Fruit fly (Drosophila melanogaster) whole organism, embryonic: ENCODE results near the gene CG1703.

Experiments
- BEAF-32 ChIP-seq: fragments of 200-800 bp; sonication (Bioruptor generic); optimal IDR thresholded peaks from 3 replicates; lab custom pipeline; 2017; ENCODE audit warnings: missing biosample characterization, missing genetic modification characterization, mild to moderate bottlenecking, moderate library complexity, missing genetic modification reagents
- C15 ChIP-seq: fragments of 200-800 bp; sonication (Bioruptor generic); IDR thresholded peaks from 3 replicates; pipeline ENCODE4 v1.3.6; 2022; ENCODE audit warnings: missing biosample characterization, missing genetic modification characterization
- CG10654 ChIP-seq: fragments of 200-800 bp; sonication (Bioruptor generic); optimal IDR thresholded peaks from 2 replicates; lab custom pipeline; 2016; ENCODE audit warnings: missing biosample characterization, missing genetic modification characterization
- CG12744 ChIP-seq: fragments of 200-800 bp; sonication (Bioruptor generic); optimal IDR thresholded peaks from 2 replicates; lab custom pipeline; 2016; ENCODE audit warnings: missing biosample characterization, missing genetic modification characterization
- CG12942 ChIP-seq: fragments of 200-800 bp; sonication (Bioruptor generic); optimal IDR thresholded peaks from 3 replicates; lab custom pipeline; 2016; ENCODE audit warnings: missing biosample characterization, missing genetic modification characterization
- CG13424 ChIP-seq: fragments of 200-800 bp; sonication (Bioruptor generic); optimal IDR thresholded peaks from 2 replicates; lab custom pipeline; 2019; ENCODE audit warnings: missing biosample characterization, mild to moderate bottlenecking, missing genetic modification characterization, moderate library complexity
- CG14050 ChIP-seq: fragments of 200-800 bp; sonication (Bioruptor generic); IDR thresholded peaks from 3 replicates; pipeline ENCODE4 v1.3.6; 2022; ENCODE audit warnings: missing biosample characterization, missing genetic modification characterization
- CG16815 ChIP-seq: fragments of 200-800 bp; sonication (Bioruptor generic); optimal IDR thresholded peaks from 3 replicates; lab custom pipeline; 2017; ENCODE audit warnings: missing biosample characterization, mild to moderate bottlenecking, missing genetic modification characterization
- CG17186 ChIP-seq: fragments of 200-800 bp; sonication (Bioruptor generic); optimal IDR thresholded peaks from 3 replicates; lab custom pipeline; 2017; ENCODE audit warnings: missing biosample characterization, missing genetic modification reagents, missing genetic modification characterization
- CG2116 ChIP-seq: fragments of 200-800 bp; sonication (Bioruptor generic); optimal IDR thresholded peaks from 3 replicates; lab custom pipeline; 2018; ENCODE audit warnings: missing biosample characterization, mild to moderate bottlenecking, missing genetic modification characterization
- CG2120 ChIP-seq: fragments of 200-800 bp; sonication (Bioruptor generic); optimal IDR thresholded peaks from 3 replicates; lab custom pipeline; 2016; ENCODE audit warnings: missing biosample characterization, missing genetic modification characterization
- CG3281 ChIP-seq: fragments of 200-800 bp; sonication (Bioruptor generic); optimal IDR thresholded peaks from 3 replicates; lab custom pipeline; 2017; ENCODE audit warnings: missing biosample characterization, mild to moderate bottlenecking, missing genetic modification characterization
- CG7928 ChIP-seq: fragments of 200-800 bp; sonication (Bioruptor generic); optimal IDR thresholded peaks from 2 replicates; lab custom pipeline; 2017; ENCODE audit warnings: missing biosample characterization, mild to moderate bottlenecking, missing genetic modification characterization
- CG9609 ChIP-seq: fragments of 200-800 bp; sonication (Bioruptor generic); optimal IDR thresholded peaks from 3 replicates; lab custom pipeline; 2016; ENCODE audit warnings: missing biosample characterization, missing genetic modification characterization
- CG9876 ChIP-seq: fragments of 200-800 bp; sonication (Bioruptor generic); optimal IDR thresholded peaks from 2 replicates; lab custom pipeline; 2016; ENCODE audit warnings: missing biosample characterization, missing genetic modification characterization
- D19B ChIP-seq: fragments of 200-800 bp; sonication (Bioruptor generic); optimal IDR thresholded peaks from 2 replicates; lab custom pipeline; 2017; ENCODE audit warnings: missing biosample characterization, mild to moderate bottlenecking, missing genetic modification characterization
- Dll ChIP-seq: fragments of 200-800 bp; sonication (Bioruptor generic); IDR thresholded peaks from 4 replicates; pipeline ENCODE4 v1.3.6; 2022; ENCODE audit warnings: missing biosample characterization, missing genetic modification characterization; ENCODE audit not compliant: partially characterized antibody
- Doc3 ChIP-seq: fragments of 200-800 bp; sonication (Bioruptor generic); IDR thresholded peaks from 3 replicates; pipeline ENCODE4 v1.3.6; 2022; ENCODE audit warnings: missing biosample characterization, missing genetic modification characterization; ENCODE audit not compliant: partially characterized antibody
- Dp ChIP-seq: fragments of 200-800 bp; sonication (Bioruptor generic); optimal IDR thresholded peaks from 2 replicates; lab custom pipeline; 2018; ENCODE audit warnings: missing biosample characterization, mild to moderate bottlenecking, missing genetic modification characterization, moderate library complexity
- Dref ChIP-seq: fragments of 200-800 bp; sonication (Bioruptor generic); IDR thresholded peaks from 2 replicates; pipeline ENCODE4 v1.3.6; 2022; ENCODE audit warnings: missing biosample characterization, missing genetic modification characterization
- Drgx ChIP-seq: fragments of 200-800 bp; sonication (Bioruptor generic); IDR thresholded peaks from 2 replicates; pipeline ENCODE4 v1.3.6; 2022; ENCODE audit warnings: missing biosample characterization, missing genetic modification characterization
- Eip74EF ChIP-seq, 2 experiments: fragments of 200-800 bp in 1 of 2; fragments of >200 bp in 1 of 2; sonication (Bioruptor generic) in 1 of 2; optimal IDR thresholded peaks; 2 replicates each; lab custom pipeline; 2017 to 2019; ENCODE audit warnings: missing biosample characterization in 2 of 2, missing genetic modification characterization in 2 of 2, mild to moderate bottlenecking in 1 of 2, moderate library complexity in 1 of 2
- Hr3 ChIP-seq: fragments of 200-800 bp; sonication (Bioruptor generic); optimal IDR thresholded peaks from 3 replicates; lab custom pipeline; 2016; ENCODE audit warnings: missing biosample characterization, missing genetic modification characterization
- Hsf ChIP-seq: fragments of 200-800 bp; sonication (Bioruptor generic); optimal IDR thresholded peaks from 3 replicates; lab custom pipeline; 2016; ENCODE audit warnings: missing biosample characterization, missing genetic modification characterization
- MBD-R2 ChIP-seq: fragments of 200-800 bp; sonication (Bioruptor generic); IDR thresholded peaks from 2 replicates; pipeline ENCODE4 v1.3.6; 2022; ENCODE audit warnings: missing biosample characterization, missing genetic modification characterization
- NFAT ChIP-seq: fragments of 200-800 bp; sonication (Bioruptor generic); IDR thresholded peaks from 2 replicates; pipeline ENCODE4 v1.3.6; 2022; ENCODE audit warnings: missing biosample characterization, missing genetic modification characterization
- Nf-YA ChIP-seq: fragments of 200-800 bp; sonication (Bioruptor generic); IDR thresholded peaks from 2 replicates; pipeline ENCODE4 v1.3.6; 2022; ENCODE audit warnings: missing biosample characterization, missing genetic modification characterization
- Nf-YC ChIP-seq: fragments of 200-800 bp; optimal IDR thresholded peaks from 3 replicates; lab custom pipeline; 2019; ENCODE audit warnings: missing biosample characterization, mild to moderate bottlenecking, missing genetic modification characterization, moderate library complexity
- Ravus ChIP-seq: fragments of 200-800 bp; sonication (Bioruptor generic); IDR thresholded peaks from 2 replicates; pipeline ENCODE4 v1.3.6; 2022; ENCODE audit warnings: missing biosample characterization, missing genetic modification characterization
- al ChIP-seq: fragments of 200-800 bp; sonication (Bioruptor generic); IDR thresholded peaks from 2 replicates; pipeline ENCODE4 v1.3.6; 2022; ENCODE audit warnings: missing biosample characterization, missing genetic modification characterization
- ase ChIP-seq: fragments of 200-800 bp; sonication (Bioruptor generic); IDR thresholded peaks from 3 replicates; pipeline ENCODE4 v1.3.6; 2022; ENCODE audit warnings: missing biosample characterization, missing genetic modification characterization
- ato ChIP-seq: fragments of 200-800 bp; sonication (Bioruptor generic); IDR thresholded peaks from 2 replicates; pipeline ENCODE4 v1.3.6; 2022; ENCODE audit warnings: missing biosample characterization, missing genetic modification characterization; ENCODE audit not compliant: partially characterized antibody
- bsh ChIP-seq, 2 experiments: fragments of 200-800 bp; sonication (Bioruptor generic); optimal IDR thresholded peaks; 2 replicates each; lab custom pipeline; 2017 to 2018; ENCODE audit warnings: mild to moderate bottlenecking in 2 of 2, missing biosample characterization in 2 of 2, missing genetic modification characterization in 2 of 2, moderate library complexity in 1 of 2
- cwo ChIP-seq: fragments of 200-800 bp; sonication (Bioruptor generic); optimal IDR thresholded peaks from 3 replicates; lab custom pipeline; 2017; ENCODE audit warnings: missing biosample characterization, missing genetic modification characterization, mild to moderate bottlenecking, moderate library complexity, missing genetic modification reagents
- dpn ChIP-seq, 2 experiments: fragments of 200-800 bp; sonication (Bioruptor generic); optimal IDR thresholded peaks; 3 replicates each; lab custom pipeline; 2016; ENCODE audit warnings: missing biosample characterization in 2 of 2, missing genetic modification characterization in 2 of 2
- eyg ChIP-seq: fragments of 200-800 bp; sonication (Bioruptor generic); optimal IDR thresholded peaks from 3 replicates; lab custom pipeline; 2016; ENCODE audit warnings: missing biosample characterization, missing genetic modification characterization
- jumu ChIP-seq: fragments of 200-800 bp; sonication (Bioruptor generic); optimal IDR thresholded peaks from 3 replicates; lab custom pipeline; 2016; ENCODE audit warnings: missing biosample characterization, missing genetic modification characterization
- kay ChIP-seq: fragments of 200-800 bp; sonication (Bioruptor generic); optimal IDR thresholded peaks from 2 replicates; lab custom pipeline; 2016; ENCODE audit warnings: missing biosample characterization, missing genetic modification characterization
- ken ChIP-seq: fragments of 200-800 bp; sonication (Bioruptor generic); IDR thresholded peaks from 3 replicates; pipeline ENCODE4 v1.3.6; 2022; ENCODE audit warnings: missing biosample characterization, missing genetic modification characterization
- kni ChIP-seq: fragments of 200-800 bp; sonication (Bioruptor generic); optimal IDR thresholded peaks from 3 replicates; lab custom pipeline; 2017; ENCODE audit warnings: mild to moderate bottlenecking, missing biosample characterization, missing genetic modification reagents, missing genetic modification characterization
- knrl ChIP-seq: fragments of 200-800 bp; sonication (Bioruptor generic); IDR thresholded peaks from 3 replicates; pipeline ENCODE4 v1.3.6; 2022; ENCODE audit warnings: missing biosample characterization, missing genetic modification characterization; ENCODE audit not compliant: partially characterized antibody
- luna ChIP-seq: fragments of 200-800 bp; sonication (Bioruptor generic); optimal IDR thresholded peaks from 2 replicates; lab custom pipeline; 2016; ENCODE audit warnings: missing biosample characterization, missing genetic modification characterization
- mirr ChIP-seq: fragments of 200-800 bp; sonication (Bioruptor generic); optimal IDR thresholded peaks from 3 replicates; lab custom pipeline; 2018; ENCODE audit warnings: missing biosample characterization, mild to moderate bottlenecking, missing genetic modification characterization
- mld ChIP-seq: fragments of 200-800 bp; sonication (Bioruptor generic); IDR thresholded peaks from 3 replicates; pipeline ENCODE4 v1.3.6; 2022; ENCODE audit warnings: missing biosample characterization, missing genetic modification characterization; ENCODE audit not compliant: partially characterized antibody
- onecut ChIP-seq: fragments of 200-800 bp; sonication (Bioruptor generic); IDR thresholded peaks from 2 replicates; pipeline ENCODE4 v1.3.6; 2022; ENCODE audit warnings: missing biosample characterization, missing genetic modification characterization
- org-1 ChIP-seq: fragments of 200-800 bp; sonication (Bioruptor generic); optimal IDR thresholded peaks from 2 replicates; lab custom pipeline; 2017; ENCODE audit warnings: missing biosample characterization, missing genetic modification characterization
- peb ChIP-seq: fragments of 200-800 bp; sonication (Bioruptor generic); IDR thresholded peaks from 2 replicates; pipeline ENCODE4 v1.3.6; 2022; ENCODE audit warnings: missing biosample characterization, missing genetic modification characterization
- salm ChIP-seq: fragments of 200-800 bp; sonication (Bioruptor generic); optimal IDR thresholded peaks from 2 replicates; lab custom pipeline; 2018; ENCODE audit warnings: missing biosample characterization, mild to moderate bottlenecking, missing genetic modification characterization
- sr ChIP-seq: fragments of 200-800 bp; sonication (Bioruptor generic); IDR thresholded peaks from 3 replicates; pipeline ENCODE4 v1.3.6; 2022; ENCODE audit warnings: missing biosample characterization, missing genetic modification characterization
- unc-4 ChIP-seq: fragments of 200-800 bp; sonication (Bioruptor generic); IDR thresholded peaks from 2 replicates; pipeline ENCODE4 v1.3.6; 2022; ENCODE audit warnings: missing biosample characterization, missing genetic modification characterization; ENCODE audit not compliant: partially characterized antibody
- z ChIP-seq: fragments of 200-800 bp; sonication (Bioruptor generic); IDR thresholded peaks from 3 replicates; pipeline ENCODE4 v1.3.6; 2022; ENCODE audit warnings: missing biosample characterization, missing genetic modification characterization
- zfh1 ChIP-seq: fragments of 200-800 bp; sonication (Bioruptor generic); IDR thresholded peaks from 3 replicates; pipeline ENCODE4 v1.3.6; 2022; ENCODE audit warnings: missing biosample characterization, missing genetic modification characterization

CG1703 gene

DNA sequence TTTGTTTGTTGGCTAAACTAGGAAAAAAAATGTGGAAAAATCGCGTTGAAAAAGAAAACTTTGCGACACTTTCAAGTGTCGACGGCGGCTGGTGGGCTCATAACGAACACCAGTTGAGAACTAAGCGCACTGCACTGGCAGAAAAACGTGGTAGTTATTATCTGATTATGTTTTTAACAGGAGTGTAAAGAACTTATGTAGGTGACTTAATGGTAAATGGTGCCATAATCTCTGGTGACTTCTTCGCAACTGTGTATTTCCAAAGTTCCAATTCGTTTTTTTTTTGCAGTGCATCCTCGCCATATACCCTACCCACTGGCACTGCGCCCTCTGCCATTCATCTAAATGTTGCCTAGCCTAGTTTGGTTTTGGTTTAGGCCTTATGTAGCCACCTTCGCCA is 41.3 kb downstream of the CG1703 start (continued):
- TF ChIP-seq Ravus (no peak), kay (no peak), CG9609 (GFP tag; lab: Kevin White, UChicago) (no peak), bsh (GFP tag; optimal IDR thresholded peaks at IDR 0.05; lab: Kevin White, UChicago) (peak in 1 of 2 experiments; percentile 47), CG12942 (no peak), Dp (no peak), Dref (no peak), MBD-R2 (GFP tag; lab: Robert Waterston, UW) (no peak), onecut (no peak), CG2116 (GFP tag; lab: Kevin White, UChicago) (no peak), kni (GFP tag; lab: Kevin White, UChicago) (no peak), CG9876 (GFP tag; lab: Kevin White, UChicago) (no peak), salm (tag; lab: Kevin White, UChicago) (no peak), z (GFP tag; lab: Robert Waterston, UW) (no peak), sr (no peak), Nf-YA (GFP tag; lab: Robert Waterston, UW) (no peak), ato (GFP tag; lab: Robert Waterston, UW) (no peak), cwo (GFP tag; lab: Kevin White, UChicago) (peak; percentile 1), CG12744 (GFP tag; lab: Kevin White, UChicago) (no peak), ase (GFP tag; lab: Robert Waterston, UW) (no peak), C15 (GFP tag; lab: Robert Waterston, UW) (no peak), Nf-YC (tag; lab: Kevin White, UChicago) (no peak), Doc3 (GFP tag; lab: Robert Waterston, UW) (no peak), CG17186 (no peak), CG10654 (GFP tag; lab: Kevin White, UChicago) (no peak), CG7928 (GFP tag; lab: Kevin White, UChicago) (no peak), luna (GFP tag; lab: Kevin White, UChicago) (no peak), dpn (GFP tag; optimal IDR thresholded peaks at IDR 0.05; lab: Kevin White, UChicago) (peak; percentile 11 to 44), Drgx (peak; percentile 78), CG13424 (tag; lab: Kevin White, UChicago) (no peak), Hsf (GFP tag; lab: Kevin White, UChicago) (peak; percentile 5), ken (GFP tag; lab: Robert Waterston, UW) (0 out of 3 replicates have a peak, but pooled peaks have one; percentile 57), mirr (GFP tag; lab: Kevin White, UChicago) (no peak), unc-4 (GFP tag; lab: Robert Waterston, UW) (no peak), org-1 (GFP tag; lab: Kevin White, UChicago) (no peak), peb (GFP tag; lab: Robert Waterston, UW) (no peak), CG16815 (GFP tag; lab: Kevin White, UChicago) (no peak), NFAT (GFP tag; lab: Robert Waterston, UW) (no peak), CG2120 (GFP tag; lab: Kevin White, UChicago) (peak; percentile 21), zfh1 (GFP tag; lab: Robert Waterston, UW) (no peak), jumu (GFP tag; lab: Kevin White, UChicago) (peak; percentile 13), Hr3 (no peak), Eip74EF (GFP tag; optimal IDR thresholded peaks at IDR 0.05; lab: Kevin White, UChicago) (no peak), knrl (GFP tag; lab: Robert Waterston, UW) (no peak), Dll (GFP tag; lab: Robert Waterston, UW) (no peak), CG3281 (GFP tag; lab: Kevin White, UChicago) (peak; percentile 4), al (GFP tag; lab: Robert Waterston, UW) (no peak), mld (no peak), BEAF-32 (GFP tag; lab: Kevin White, UChicago) (no peak), eyg (GFP tag; lab: Kevin White, UChicago) (no peak), D19B (no peak), CG14050 (no peak)
